Worm (Caenorhabditis elegans): ENCODE measurements around the gene hrde-2.
A peak's percentile ranks its signal among the peaks of the same experiment; 100 is the strongest.
"Not testable (repeated sequence)": the region's sequence is repeated elsewhere in the genome, so short reads cannot be mapped to it uniquely, and the experiment has no call there.

The hrde-2 gene

ce11 chrV:15020229-15020628 lies 15.3 kb downstream of the hrde-2 start, which contains the start of gene F14H8.2:
Gene F14H8.2 (minus strand): TSS chrV:15020329.
- TF ChIP-seq lin-32 (GFP tag; optimal IDR thresholded peaks at IDR 0.05) = no peak
- TF ChIP-seq tbx-8 (GFP tag; optimal IDR thresholded peaks at IDR 0.05) = no peak
- TF ChIP-seq drap-1 (GFP tag; optimal IDR thresholded peaks at IDR 0.05) = no peak
- TF ChIP-seq sptf-1 (tag; optimal IDR thresholded peaks at IDR 0.05) = no peak

DNA sequence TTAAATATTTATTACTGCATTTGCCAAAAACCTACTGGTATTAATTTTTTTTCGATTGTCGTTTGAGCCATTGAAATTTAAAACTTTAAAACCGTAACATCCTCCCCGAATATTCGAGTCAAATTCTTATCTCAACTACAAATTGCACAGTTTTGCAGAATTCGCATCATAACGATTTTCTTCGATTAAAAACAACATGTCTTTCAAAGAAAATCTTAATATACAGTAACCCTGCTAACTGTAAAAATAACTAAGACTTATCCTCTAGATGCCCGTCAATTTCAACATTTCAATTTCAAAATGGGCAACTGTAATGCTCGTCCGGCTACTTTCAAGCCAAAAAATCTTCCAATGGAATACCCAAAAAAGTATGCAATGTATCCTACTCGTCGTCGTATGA lies 15.8 kb downstream of the hrde-2 start, which contains the start of gene F14H8.5:
F14H8.5 (plus strand) TSS at position 301 of the 400 bp plus-strand sequence.
- TF ChIP-seq ham-2 (GFP tag; optimal IDR thresholded peaks at IDR 0.05) (no peak), cnd-1 (tag; optimal IDR thresholded peaks at IDR 0.05) (no peak), nhr-2 (tag; optimal IDR thresholded peaks at IDR 0.05) (no peak), mls-2 (tag; optimal IDR thresholded peaks at IDR 0.05) (no peak), ceh-43 (GFP tag; optimal IDR thresholded peaks at IDR 0.05) (no peak), drap-1 (GFP tag; optimal IDR thresholded peaks at IDR 0.05) (no peak), lsy-2 (tag; optimal IDR thresholded peaks at IDR 0.05) (no peak), lin-13 (tag; optimal IDR thresholded peaks at IDR 0.05) (no peak)

DNA sequence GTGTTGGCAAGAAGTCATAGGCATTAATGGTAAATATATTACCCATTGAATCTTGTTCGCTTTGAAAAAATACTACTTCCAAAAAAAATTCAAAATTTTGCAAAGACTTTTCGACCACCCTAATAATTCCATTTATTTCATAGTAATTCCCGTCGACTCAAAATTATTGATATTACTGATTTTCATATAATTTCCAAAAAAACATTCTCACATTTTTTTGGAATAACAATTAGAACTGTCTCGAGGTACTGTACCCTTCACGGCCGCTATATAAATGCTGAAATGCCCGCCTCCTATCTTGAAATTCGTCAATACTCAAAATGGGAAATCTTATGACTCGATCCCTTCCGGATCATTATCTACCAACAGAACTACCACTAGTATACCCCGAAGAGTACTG lies 18.6 kb downstream of the hrde-2 start, which contains the start of gene F14H8.4:
F14H8.4 (plus strand) TSS at position 301 of the 400 bp plus-strand sequence.
- TF ChIP-seq elt-1 (tag; optimal IDR thresholded peaks at IDR 0.05; ENCODE audit: borderline replicate concordance, insufficient read depth) = no peak
- no peak for TF ChIP-seq sptf-1 (tag; optimal IDR thresholded peaks at IDR 0.05)
- no peak for TF ChIP-seq nhr-76 (tag; optimal IDR thresholded peaks at IDR 0.05)
- no peak for TF ChIP-seq mls-2 (tag; optimal IDR thresholded peaks at IDR 0.05)
- TF ChIP-seq nhr-237 (tag; optimal IDR thresholded peaks at IDR 0.05) = no peak
- no peak for TF ChIP-seq ceh-43 (GFP tag; optimal IDR thresholded peaks at IDR 0.05)
- no peak for TF ChIP-seq unc-120 (tag; optimal IDR thresholded peaks at IDR 0.05; ENCODE audit: poor library complexity, severe bottlenecking)
- no peak for TF ChIP-seq lsy-2 (tag; optimal IDR thresholded peaks at IDR 0.05)
- TF ChIP-seq ceh-83 (GFP tag; optimal IDR thresholded peaks at IDR 0.05) = no peak
- no peak for TF ChIP-seq pha-4 (tag; optimal IDR thresholded peaks at IDR 0.05)
- TF ChIP-seq bed-3 (GFP tag; optimal IDR thresholded peaks at IDR 0.05) = no peak
- no peak for TF ChIP-seq mep-1 (tag; optimal IDR thresholded peaks at IDR 0.05)
- TF ChIP-seq M03D4.4 (tag; optimal IDR thresholded peaks at IDR 0.05) = no peak
- TF ChIP-seq zip-8 (tag; optimal IDR thresholded peaks at IDR 0.05) = no peak

DNA sequence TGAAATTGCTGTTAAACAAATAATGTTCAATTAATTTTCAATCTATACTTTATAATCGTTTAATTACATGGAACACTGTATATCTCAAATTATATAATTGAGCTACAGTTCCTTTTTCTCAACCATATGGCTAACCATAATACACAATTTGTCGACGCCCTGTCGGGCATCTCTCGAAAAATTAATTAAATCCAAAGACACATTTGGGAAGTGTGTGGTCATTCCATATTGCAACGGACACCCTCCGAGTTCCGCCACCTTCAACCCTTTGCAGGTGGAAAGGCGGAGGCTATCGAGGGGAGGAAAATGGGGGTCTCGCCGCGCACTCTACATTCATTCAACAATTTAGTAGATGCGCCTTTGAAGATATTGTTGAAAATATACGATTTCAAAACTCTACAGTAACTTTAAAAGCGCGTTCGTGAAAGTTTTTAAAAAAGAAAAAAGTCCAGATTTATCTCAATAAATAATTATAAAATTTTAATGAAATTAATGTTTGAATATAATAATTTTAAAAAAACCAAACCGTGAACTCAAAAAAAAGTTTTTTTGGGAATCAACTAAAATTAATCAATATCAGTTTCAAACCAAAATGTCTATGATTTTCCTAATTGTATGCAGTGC lies 24.1 kb downstream of the hrde-2 start, which contains the start of gene F14H8.8:
F14H8.8 (plus strand) TSS at position 574 of the 624 bp plus-strand sequence.
- TF ChIP-seq nhr-237 (tag; optimal IDR thresholded peaks at IDR 0.05) = no peak
- peak; percentile 61 for TF ChIP-seq drap-1 (GFP tag; optimal IDR thresholded peaks at IDR 0.05)
- peak; percentile 35 for TF ChIP-seq ceh-43 (GFP tag; optimal IDR thresholded peaks at IDR 0.05)
- TF ChIP-seq ces-1 (GFP tag; optimal IDR thresholded peaks at IDR 0.05) = no peak
- no peak for TF ChIP-seq ham-2 (GFP tag; optimal IDR thresholded peaks at IDR 0.05)
- peak; percentile 28 for TF ChIP-seq mep-1 (tag; optimal IDR thresholded peaks at IDR 0.05)
- peak; percentile 36 for TF ChIP-seq ceh-39 (tag; optimal IDR thresholded peaks at IDR 0.05)
- no peak for TF ChIP-seq blmp-1 (tag; optimal IDR thresholded peaks at IDR 0.05)
- peak; percentile 2 for TF ChIP-seq nhr-2 (tag; optimal IDR thresholded peaks at IDR 0.05)

- TF ChIP-seq elt-1 (tag; optimal IDR thresholded peaks at IDR 0.05; ENCODE audit: borderline replicate concordance, insufficient read depth); nhr-28 (tag; optimal IDR thresholded peaks at IDR 0.05); sem-2 (GFP tag; optimal IDR thresholded peaks at IDR 0.05): not testable (repeated sequence)
Observed at ce11 chrV:15031373-15031772, 26.5 kb downstream of the hrde-2 start, which contains the start of gene cng-1. Gene cng-1 (minus strand): TSS chrV:15031473.

ce11 chrV:15036769-15037168 lies 31.9 kb downstream of the hrde-2 start, which contains the start of gene melo-3:
Gene melo-3 (minus strand): TSS chrV:15036869.
- not testable (repeated sequence) for TF ChIP-seq mab-5, blmp-1, nhr-76 (tag; optimal IDR thresholded peaks at IDR 0.05)

Data from whole organism, mixed stage, embryonic.